Worm (Caenorhabditis elegans): ENCODE data around the gene act-2.

DNA sequence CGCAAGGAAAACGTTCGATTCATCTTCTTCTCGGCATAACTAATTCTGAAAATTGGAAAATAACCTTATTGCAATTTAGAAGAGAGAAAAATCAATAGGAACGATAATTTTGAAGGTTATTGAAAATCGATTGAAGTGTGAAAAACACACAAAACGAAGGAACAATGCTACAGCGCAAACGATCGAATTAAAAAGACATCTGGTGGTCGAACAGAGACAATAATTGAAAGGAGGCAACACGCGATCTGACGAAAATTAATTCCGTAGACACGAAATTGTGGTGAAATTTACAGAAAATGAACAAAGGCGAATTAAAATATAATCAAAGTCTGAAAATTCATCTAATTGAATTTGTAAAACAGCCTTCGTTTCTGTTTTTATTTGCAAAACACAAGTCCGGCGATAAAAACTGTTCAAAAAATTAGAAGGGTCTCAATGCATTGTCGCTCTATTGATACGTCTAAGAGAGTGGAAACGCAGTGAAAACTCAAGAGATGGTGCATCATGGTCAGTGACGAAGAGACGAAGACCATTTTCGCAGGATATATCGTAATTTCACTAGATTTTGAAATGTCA is 38.5 kb downstream of the act-2 start, which contains the start of gene pak-2:
- TF ChIP-seq snpc-4 (GFP tag; optimal IDR thresholded peaks at IDR 0.05) (no peak), snpc-4 (tag; optimal IDR thresholded peaks at IDR 0.05) (peak in 1 of 4 experiments; percentile 38), nhr-120 (GFP tag; IDR thresholded peaks at IDR 0.05) (no peak), ZK185.1 (tag; optimal IDR thresholded peaks at IDR 0.05; ENCODE audit: poor library complexity, severe bottlenecking) (no peak), lin-26 (GFP tag; IDR thresholded peaks at IDR 0.05) (no peak), F39B2.1 (GFP tag; IDR thresholded peaks at IDR 0.05) (no peak), dox-1 (GFP tag; IDR thresholded peaks at IDR 0.05) (no peak; the same call in 1 of the 2 replicates), unc-62 (GFP tag; optimal IDR thresholded peaks at IDR 0.05) (no peak), lin-40 (tag; optimal IDR thresholded peaks at IDR 0.05) (peak; percentile 63), fkh-3 (tag; optimal IDR thresholded peaks at IDR 0.05) (no peak), mel-28 (tag; optimal IDR thresholded peaks at IDR 0.05; ENCODE audit: borderline replicate concordance) (no peak), Y95B8A.8 (GFP tag; IDR thresholded peaks at IDR 0.05) (no peak), B0336.3 (GFP tag; IDR thresholded peaks at IDR 0.05) (no peak)

All from whole organism, young adult.